Fruit fly (Drosophila melanogaster) whole organism, embryonic: ENCODE data around the gene CG10348.

ENCODE experiments used
- Atf-2 ChIP-seq: fragments of 200-800 bp; sonication (Bioruptor generic); optimal IDR thresholded peaks from 2 replicates; lab custom pipeline; 2016; ENCODE audit warnings: missing biosample characterization, missing genetic modification characterization
- Atf3 ChIP-seq: fragments of 200-800 bp; sonication (Bioruptor generic); optimal IDR thresholded peaks from 3 replicates; lab custom pipeline; 2016; ENCODE audit warnings: missing biosample characterization, missing genetic modification characterization
- Bdp1 ChIP-seq: fragments of 200-800 bp; sonication (Bioruptor generic); optimal IDR thresholded peaks from 3 replicates; lab custom pipeline; 2016; ENCODE audit warnings: missing biosample characterization, missing genetic modification characterization
- Bgb ChIP-seq: fragments of 200-800 bp; sonication (Bioruptor generic); IDR thresholded peaks from 2 replicates; pipeline ENCODE4 v1.3.6; 2022; ENCODE audit warnings: missing biosample characterization, missing genetic modification characterization; ENCODE audit not compliant: partially characterized antibody
- BtbVII ChIP-seq: fragments of 200-800 bp; sonication (Bioruptor generic); optimal IDR thresholded peaks from 3 replicates; lab custom pipeline; 2017; ENCODE audit warnings: missing biosample characterization, mild to moderate bottlenecking, missing genetic modification characterization
- CG10274 ChIP-seq: fragments of 200-800 bp; sonication (Bioruptor generic); optimal IDR thresholded peaks from 3 replicates; lab custom pipeline; 2017; ENCODE audit warnings: missing biosample characterization, mild to moderate bottlenecking, missing genetic modification characterization
- CG10565 ChIP-seq: fragments of 200-800 bp; sonication (Bioruptor generic); optimal IDR thresholded peaks from 3 replicates; lab custom pipeline; 2016; ENCODE audit warnings: missing biosample characterization, mild to moderate bottlenecking, missing genetic modification characterization
- CG12236 ChIP-seq: fragments of 200-800 bp; sonication (Bioruptor generic); optimal IDR thresholded peaks from 2 replicates; lab custom pipeline; 2016; ENCODE audit warnings: missing biosample characterization, missing genetic modification characterization
- CG13123 ChIP-seq: fragments of 200-800 bp; sonication (Bioruptor generic); optimal IDR thresholded peaks from 2 replicates; lab custom pipeline; 2016; ENCODE audit warnings: missing biosample characterization, missing genetic modification characterization
- CG14667 ChIP-seq: fragments of 200-800 bp; sonication (Bioruptor generic); IDR thresholded peaks from 2 replicates; pipeline ENCODE4 v1.3.6; 2022; ENCODE audit warnings: missing biosample characterization, missing genetic modification characterization
- CG15479 ChIP-seq: fragments of 200-800 bp; sonication (Bioruptor generic); optimal IDR thresholded peaks from 3 replicates; lab custom pipeline; 2019; ENCODE audit warnings: missing biosample characterization, mild to moderate bottlenecking, missing genetic modification characterization, moderate library complexity
- CG17328 ChIP-seq: fragments of 200-800 bp; sonication (Bioruptor generic); IDR thresholded peaks from 2 replicates; pipeline ENCODE4 v1.3.6; 2022; ENCODE audit warnings: missing biosample characterization, missing genetic modification characterization
- CG17361 ChIP-seq: fragments of 200-800 bp; sonication (Bioruptor generic); IDR thresholded peaks from 3 replicates; pipeline ENCODE4 v1.3.6; 2022; ENCODE audit warnings: missing biosample characterization, missing genetic modification characterization
- CG2712 ChIP-seq: fragments of 200-800 bp; optimal IDR thresholded peaks from 3 replicates; lab custom pipeline; 2019; ENCODE audit warnings: missing biosample characterization, mild to moderate bottlenecking, missing genetic modification characterization, moderate library complexity
- CG33557 ChIP-seq: fragments of 200-800 bp; sonication (Bioruptor generic); optimal IDR thresholded peaks from 2 replicates; lab custom pipeline; 2019; ENCODE audit warnings: missing biosample characterization, mild to moderate bottlenecking, missing genetic modification characterization, moderate library complexity
- CG3847 ChIP-seq: fragments of 200-800 bp; sonication (Bioruptor generic); IDR thresholded peaks from 2 replicates; pipeline ENCODE4 v1.3.6; 2022; ENCODE audit warnings: missing biosample characterization, missing genetic modification characterization
- CG3995 ChIP-seq: fragments of 200-800 bp; sonication (Bioruptor generic); optimal IDR thresholded peaks from 3 replicates; lab custom pipeline; 2016; ENCODE audit warnings: missing biosample characterization, missing genetic modification characterization
- CG4424 ChIP-seq: fragments of 200-800 bp; sonication (Bioruptor generic); optimal IDR thresholded peaks from 3 replicates; lab custom pipeline; 2016; ENCODE audit warnings: missing biosample characterization, missing genetic modification characterization
- CG4854 ChIP-seq: fragments of 200-800 bp; sonication (Bioruptor generic); optimal IDR thresholded peaks from 2 replicates; lab custom pipeline; 2016; ENCODE audit warnings: missing biosample characterization, missing genetic modification characterization, inconsistent platforms
- CG5953 ChIP-seq: fragments of 200-800 bp; sonication (Bioruptor generic); IDR thresholded peaks from 2 replicates; pipeline ENCODE4 v1.3.6; 2022; ENCODE audit warnings: missing biosample characterization, missing genetic modification characterization
- CG6765 ChIP-seq: fragments of 200-800 bp; sonication (Bioruptor generic); optimal IDR thresholded peaks from 3 replicates; lab custom pipeline; 2017; ENCODE audit warnings: missing biosample characterization, mild to moderate bottlenecking, missing genetic modification characterization
- CG7271 ChIP-seq: fragments of 200-800 bp; sonication (Bioruptor generic); optimal IDR thresholded peaks from 2 replicates; lab custom pipeline; 2018; ENCODE audit warnings: missing biosample characterization, mild to moderate bottlenecking, missing genetic modification characterization, moderate library complexity
- CG7928 ChIP-seq: fragments of 200-800 bp; sonication (Bioruptor generic); optimal IDR thresholded peaks from 2 replicates; lab custom pipeline; 2017; ENCODE audit warnings: missing biosample characterization, mild to moderate bottlenecking, missing genetic modification characterization
- CG8281 ChIP-seq: fragments of 200-800 bp; sonication (Bioruptor generic); optimal IDR thresholded peaks from 2 replicates; lab custom pipeline; 2018; ENCODE audit warnings: missing biosample characterization, mild to moderate bottlenecking, missing genetic modification characterization, moderate library complexity
- Camta ChIP-seq: fragments of 200-800 bp; sonication (Bioruptor generic); optimal IDR thresholded peaks from 2 replicates; lab custom pipeline; 2016; ENCODE audit warnings: missing biosample characterization, missing genetic modification characterization
- Dad ChIP-seq: fragments of 200-800 bp; sonication (Bioruptor generic); optimal IDR thresholded peaks from 3 replicates; lab custom pipeline; 2016; ENCODE audit warnings: missing biosample characterization, missing genetic modification characterization
- Ets97D ChIP-seq: fragments of 200-800 bp; sonication (Bioruptor generic); optimal IDR thresholded peaks from 3 replicates; lab custom pipeline; 2016; ENCODE audit warnings: missing biosample characterization, missing genetic modification characterization
- GATAe ChIP-seq: fragments of 200-800 bp; sonication (Bioruptor generic); conservative IDR thresholded peaks from 2 replicates; pipeline ENCODE4 v1.3.6; 2022; ENCODE audit warnings: missing biosample characterization, missing genetic modification characterization
- HHEX ChIP-seq: fragments of 200-800 bp; sonication (Bioruptor generic); optimal IDR thresholded peaks from 3 replicates; lab custom pipeline; 2017; ENCODE audit warnings: missing biosample characterization, mild to moderate bottlenecking, missing genetic modification characterization, missing genetic modification reagents
- HLHmδ ChIP-seq: fragments of 200-800 bp; sonication (Bioruptor generic); optimal IDR thresholded peaks from 2 replicates; lab custom pipeline; 2018; ENCODE audit warnings: missing biosample characterization, mild to moderate bottlenecking, missing genetic modification characterization, moderate library complexity
- Lhr ChIP-seq: fragments of 200-800 bp; sonication (Bioruptor generic); optimal IDR thresholded peaks from 3 replicates; lab custom pipeline; 2017; ENCODE audit warnings: mild to moderate bottlenecking, missing biosample characterization, missing genetic modification reagents, missing genetic modification characterization
- Meics ChIP-seq: fragments of 200-800 bp; sonication (Bioruptor generic); optimal IDR thresholded peaks from 2 replicates; lab custom pipeline; 2017; ENCODE audit warnings: missing biosample characterization, mild to moderate bottlenecking, missing genetic modification characterization
- Sry-β ChIP-seq: fragments of 200-800 bp; sonication (Bioruptor generic); optimal IDR thresholded peaks from 2 replicates; lab custom pipeline; 2018; ENCODE audit warnings: missing biosample characterization, mild to moderate bottlenecking, missing genetic modification characterization, moderate library complexity
- TFAM ChIP-seq: fragments of 200-800 bp; sonication (Bioruptor generic); optimal IDR thresholded peaks from 2 replicates; lab custom pipeline; 2017; ENCODE audit warnings: missing biosample characterization, missing genetic modification characterization, inconsistent platforms
- Xrp1 ChIP-seq: fragments of 200-800 bp; sonication (Bioruptor generic); IDR thresholded peaks from 2 replicates; pipeline ENCODE4 v1.3.6; 2022; ENCODE audit warnings: missing biosample characterization, missing genetic modification characterization
- ato ChIP-seq: fragments of 200-800 bp; sonication (Bioruptor generic); IDR thresholded peaks from 2 replicates; pipeline ENCODE4 v1.3.6; 2022; ENCODE audit warnings: missing biosample characterization, missing genetic modification characterization; ENCODE audit not compliant: partially characterized antibody
- bcd ChIP-seq: fragments of 200-800 bp; sonication (Bioruptor generic); optimal IDR thresholded peaks from 2 replicates; lab custom pipeline; 2017; ENCODE audit warnings: missing biosample characterization, mild to moderate bottlenecking, missing genetic modification characterization
- bigmax ChIP-seq: fragments of 200-800 bp; sonication (Bioruptor generic); optimal IDR thresholded peaks from 2 replicates; lab custom pipeline; 2018; ENCODE audit warnings: missing biosample characterization, mild to moderate bottlenecking, missing genetic modification characterization
- ci ChIP-seq: fragments of 200-800 bp; sonication (Bioruptor generic); IDR thresholded peaks from 3 replicates; pipeline ENCODE4 v1.3.6; 2022; ENCODE audit warnings: missing biosample characterization, missing genetic modification characterization
- dati ChIP-seq: fragments of 200-800 bp; sonication (Bioruptor generic); IDR thresholded peaks from 2 replicates; pipeline ENCODE4 v1.3.6; 2022; ENCODE audit warnings: missing biosample characterization, missing genetic modification characterization
- dmrt11E ChIP-seq: fragments of 200-800 bp; sonication (Bioruptor generic); optimal IDR thresholded peaks from 3 replicates; lab custom pipeline; 2018; ENCODE audit warnings: missing biosample characterization, mild to moderate bottlenecking, missing genetic modification characterization, moderate library complexity
- fu2 ChIP-seq: fragments of 200-800 bp; sonication (Bioruptor generic); optimal IDR thresholded peaks from 2 replicates; lab custom pipeline; 2016; ENCODE audit warnings: missing biosample characterization, missing genetic modification characterization
- gt ChIP-seq: fragments of 200-800 bp; sonication (Bioruptor generic); IDR thresholded peaks from 2 replicates; pipeline ENCODE4 v1.3.6; 2022; ENCODE audit warnings: missing biosample characterization, missing genetic modification characterization
- org-1 ChIP-seq: fragments of 200-800 bp; sonication (Bioruptor generic); optimal IDR thresholded peaks from 2 replicates; lab custom pipeline; 2017; ENCODE audit warnings: missing biosample characterization, missing genetic modification characterization
- phol ChIP-seq: fragments of 200-800 bp; sonication (Bioruptor generic); optimal IDR thresholded peaks from 3 replicates; lab custom pipeline; 2018; ENCODE audit warnings: missing biosample characterization, mild to moderate bottlenecking, missing genetic modification characterization, moderate library complexity
- pum ChIP-seq: fragments of 200-800 bp; sonication (Bioruptor generic); optimal IDR thresholded peaks from 2 replicates; lab custom pipeline; 2016; ENCODE audit warnings: missing biosample characterization, missing genetic modification characterization
- ro ChIP-seq: fragments of 200-800 bp; sonication (Bioruptor generic); IDR thresholded peaks from 2 replicates; pipeline ENCODE4 v1.3.6; 2022; ENCODE audit warnings: missing biosample characterization, missing genetic modification characterization
- run ChIP-seq: fragments of 200-800 bp; sonication (Bioruptor generic); optimal IDR thresholded peaks from 3 replicates; lab custom pipeline; 2018; ENCODE audit warnings: missing biosample characterization, mild to moderate bottlenecking, missing genetic modification characterization
- sens ChIP-seq: fragments of 200-800 bp; sonication (Bioruptor generic); peaks from one replicate; lab custom pipeline; 2016; ENCODE audit warnings: missing biosample characterization, missing genetic modification characterization
- sens-2 ChIP-seq: fragments of 200-800 bp; sonication (Bioruptor generic); IDR thresholded peaks from 2 replicates; pipeline ENCODE4 v1.3.6; 2022; ENCODE audit warnings: missing biosample characterization, missing genetic modification characterization
- sug ChIP-seq: fragments of 200-800 bp; optimal IDR thresholded peaks from 2 replicates; lab custom pipeline; 2019; ENCODE audit warnings: missing biosample characterization, mild to moderate bottlenecking, missing genetic modification characterization, moderate library complexity
- yki ChIP-seq: fragments of >200 bp; optimal IDR thresholded peaks from 3 replicates; lab custom pipeline; 2018

The CG10348 gene

dm6 chr2L:18665952-18666606 lies 66.2 kb downstream of the CG10348 start (continued):
- TF ChIP-seq GATAe (GFP tag; lab: Robert Waterston, UW) = no peak
- TF ChIP-seq bcd (GFP tag; lab: Kevin White, UChicago) = peak; percentile 61
- TF ChIP-seq Dad (GFP tag; lab: Kevin White, UChicago) = no peak
- peak; percentile 78 for TF ChIP-seq ci (GFP tag; lab: Robert Waterston, UW)
- TF ChIP-seq Camta (GFP tag; lab: Kevin White, UChicago) = peak; percentile 55
- TF ChIP-seq CG3847 (GFP tag; lab: Robert Waterston, UW) = peak; percentile 34
- no peak for TF ChIP-seq yki (lab: Kevin White, UChicago)
- no peak for TF ChIP-seq CG10565 (GFP tag; lab: Kevin White, UChicago)
- no peak for TF ChIP-seq CG4854
- TF ChIP-seq dmrt11E (tag; lab: Kevin White, UChicago) = peak; percentile 2
- TF ChIP-seq CG4424 (GFP tag; lab: Kevin White, UChicago) = peak; percentile 34
- no peak for TF ChIP-seq CG2712
- peak; percentile 65 for TF ChIP-seq Bgb
- TF ChIP-seq Atf3 = no peak
- TF ChIP-seq Sry-β (GFP tag; lab: Kevin White, UChicago) = peak; percentile 94
- no peak for TF ChIP-seq CG10274 (GFP tag; lab: Kevin White, UChicago)
- no peak for TF ChIP-seq CG12236 (GFP tag; lab: Kevin White, UChicago)
- TF ChIP-seq BtbVII = no peak
- no peak for TF ChIP-seq run
- no peak for TF ChIP-seq bigmax (GFP tag; lab: Kevin White, UChicago)
- TF ChIP-seq Lhr (GFP tag; lab: Kevin White, UChicago) = peak; percentile 83
- no peak for TF ChIP-seq CG6765 (GFP tag; lab: Kevin White, UChicago)
- TF ChIP-seq TFAM = no peak
- TF ChIP-seq Xrp1 (GFP tag; lab: Robert Waterston, UW) = no peak
- no peak for TF ChIP-seq gt (GFP tag; lab: Robert Waterston, UW)
- no peak for TF ChIP-seq CG7271
- TF ChIP-seq CG17328 (GFP tag; lab: Robert Waterston, UW) = no peak
- TF ChIP-seq CG5953 = no peak
- no peak for TF ChIP-seq org-1 (GFP tag; lab: Kevin White, UChicago)
- no peak for TF ChIP-seq sug
- TF ChIP-seq CG17361 (GFP tag; lab: Robert Waterston, UW) = no peak
- no peak for TF ChIP-seq CG15479 (GFP tag; lab: Kevin White, UChicago)
- no peak for TF ChIP-seq Bdp1 (GFP tag; lab: Kevin White, UChicago)
- TF ChIP-seq fu2 (GFP tag; lab: Kevin White, UChicago) = no peak
- TF ChIP-seq HHEX (GFP tag; lab: Kevin White, UChicago) = peak; percentile 15
- no peak for TF ChIP-seq ato (GFP tag; lab: Robert Waterston, UW)
- peak; percentile 49 for TF ChIP-seq Meics
- no peak for TF ChIP-seq CG7928 (GFP tag; lab: Kevin White, UChicago)
- TF ChIP-seq pum = peak; percentile 22
- peak; percentile 67 for TF ChIP-seq CG14667 (GFP tag; lab: Robert Waterston, UW)
- no peak for TF ChIP-seq CG33557
- TF ChIP-seq Atf-2 (GFP tag; lab: Kevin White, UChicago) = peak; percentile 4
- peak; percentile 4 for TF ChIP-seq CG13123
- peak; percentile 54 for TF ChIP-seq Ets97D (GFP tag; lab: Kevin White, UChicago)
- TF ChIP-seq ro (GFP tag; lab: Robert Waterston, UW) = no peak
- peak; percentile 56 for TF ChIP-seq phol
- no peak for TF ChIP-seq dati
- no peak for TF ChIP-seq HLHmδ
- TF ChIP-seq CG8281 = no peak
- no peak for TF ChIP-seq sens-2 (GFP tag; lab: Robert Waterston, UW)
- peak; percentile 77 for TF ChIP-seq sens (GFP tag; lab: Kevin White, UChicago)
- TF ChIP-seq CG3995 (GFP tag; lab: Kevin White, UChicago) = no peak
